Fruit fly (Drosophila melanogaster): ENCODE results near the gene CG7523.

Gene CG7523

DNA sequence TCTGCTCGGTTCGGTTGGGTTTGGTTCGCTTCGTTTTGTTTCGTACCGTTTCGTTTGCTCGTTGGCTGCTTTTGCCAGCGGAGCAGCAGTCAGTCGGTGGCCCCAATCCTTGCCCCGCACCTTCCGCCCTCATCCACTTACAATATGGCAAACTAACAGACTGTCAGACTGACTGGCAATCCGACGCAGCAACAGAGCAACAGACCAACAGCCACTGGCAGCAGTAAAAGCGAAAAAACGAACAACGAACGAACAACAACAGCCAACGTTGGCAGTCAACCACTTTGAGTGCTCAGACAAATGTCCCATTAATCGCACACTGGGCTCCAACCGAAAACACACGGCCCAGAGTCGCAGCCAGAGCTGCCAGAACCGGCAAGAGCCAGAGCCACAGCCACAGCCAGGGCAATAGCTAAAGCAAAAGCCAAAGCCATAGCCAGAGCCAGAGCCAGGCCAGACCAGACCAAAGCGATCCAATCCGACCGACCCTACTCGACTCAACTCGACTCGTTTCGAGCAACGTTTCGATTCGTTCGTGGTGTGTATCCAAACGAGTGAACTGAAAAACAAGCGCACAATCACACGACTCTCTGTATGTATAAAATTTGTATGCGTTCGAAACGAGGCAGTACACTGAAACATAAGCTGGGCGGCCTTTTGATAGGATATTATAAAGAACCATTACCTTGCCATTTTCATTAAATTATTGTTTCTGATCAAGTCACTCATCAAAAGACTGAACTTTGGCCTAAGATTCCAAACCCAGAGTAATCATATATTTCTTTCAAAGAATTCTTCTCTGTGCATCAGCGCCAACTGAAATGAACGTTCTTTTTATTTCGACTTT, 33.2 kb upstream of the CG7523 start (continued):
- peak; percentile 97 for TF ChIP-seq CG5180 (GFP tag; optimal IDR thresholded peaks at IDR 0.05)
- peak; percentile 99 for TF ChIP-seq disco-r (GFP tag; optimal IDR thresholded peaks at IDR 0.05)
- TF ChIP-seq pho (GFP tag; optimal IDR thresholded peaks at IDR 0.05): peak; percentile 99
- no peak for TF ChIP-seq br (optimal IDR thresholded peaks at IDR 0.05)
- peak; percentile 99 for TF ChIP-seq B-H1 (GFP tag; IDR thresholded peaks at IDR 0.05)
- TF ChIP-seq Ptx1 (GFP tag; IDR thresholded peaks at IDR 0.05): peak; percentile 99
- peak; percentile 98 for TF ChIP-seq CG12155 (GFP tag; optimal IDR thresholded peaks at IDR 0.05)
- TF ChIP-seq HmgZ (tag; optimal IDR thresholded peaks at IDR 0.05): peak; percentile 98
- peak; percentile 76 for TF ChIP-seq fd102C (GFP tag; optimal IDR thresholded peaks at IDR 0.05)
- TF ChIP-seq Drgx (GFP tag; IDR thresholded peaks at IDR 0.05): peak; percentile 100
- TF ChIP-seq CG10274 (GFP tag; optimal IDR thresholded peaks at IDR 0.05): peak; percentile 93
- peak; percentile 99 for TF ChIP-seq Fer3 (tag; optimal IDR thresholded peaks at IDR 0.05)
- peak; percentile 99 for TF ChIP-seq CG30431 (GFP tag; optimal IDR thresholded peaks at IDR 0.05)
- peak; percentile 98 for TF ChIP-seq sens-2 (GFP tag; IDR thresholded peaks at IDR 0.05)
- TF ChIP-seq CG1603 (tag; optimal IDR thresholded peaks at IDR 0.05): peak; percentile 98
- peak; percentile 99 for TF ChIP-seq CG2120 (GFP tag; optimal IDR thresholded peaks at IDR 0.05)
- peak; percentile 99 for TF ChIP-seq CG7839 (tag; optimal IDR thresholded peaks at IDR 0.05)
- no peak for TF ChIP-seq pita (GFP tag; optimal IDR thresholded peaks at IDR 0.05)
- no peak for TF ChIP-seq hb (GFP tag; IDR thresholded peaks at IDR 0.05; ENCODE audit: partially characterized antibody)
- no peak for TF ChIP-seq Dll (GFP tag; IDR thresholded peaks at IDR 0.05; ENCODE audit: partially characterized antibody)
- TF ChIP-seq CG13123 (GFP tag; optimal IDR thresholded peaks at IDR 0.05): peak; percentile 98
- peak; percentile 99 for TF ChIP-seq slp2 (GFP tag; optimal IDR thresholded peaks at IDR 0.05)
- peak; percentile 98 for TF ChIP-seq CG16779 (GFP tag; IDR thresholded peaks at IDR 0.05)
- peak; percentile 98 for TF ChIP-seq CG6854 (GFP tag; optimal IDR thresholded peaks at IDR 0.05)
- peak; percentile 97 for TF ChIP-seq CG31224 (GFP tag; IDR thresholded peaks at IDR 0.05)
- TF ChIP-seq pb (GFP tag; optimal IDR thresholded peaks at IDR 0.05): peak; percentile 99
- TF ChIP-seq da (GFP tag; optimal IDR thresholded peaks at IDR 0.05): peak; percentile 99
- peak; percentile 99 for TF ChIP-seq ATbp (GFP tag; optimal IDR thresholded peaks at IDR 0.05)
- TF ChIP-seq ftz-f1 (GFP tag; optimal IDR thresholded peaks at IDR 0.05): peak; percentile 87
- peak; percentile 97 for TF ChIP-seq GATAe (GFP tag; conservative IDR thresholded peaks at IDR 0.05)
- TF ChIP-seq dysf (GFP tag; IDR thresholded peaks at IDR 0.05): peak; percentile 99
- peak; percentile 97 for TF ChIP-seq onecut (GFP tag; IDR thresholded peaks at IDR 0.05)
- TF ChIP-seq ken (GFP tag; IDR thresholded peaks at IDR 0.05): peak; percentile 99
- peak; percentile 98 for TF ChIP-seq al (GFP tag; IDR thresholded peaks at IDR 0.05)
- peak; percentile 97 for TF ChIP-seq p53 (GFP tag; optimal IDR thresholded peaks at IDR 0.05)
- peak; percentile 99 for TF ChIP-seq gce (GFP tag; IDR thresholded peaks at IDR 0.05)
- TF ChIP-seq peb (GFP tag; IDR thresholded peaks at IDR 0.05): peak; percentile 99
- TF ChIP-seq Lim3 (GFP tag; IDR thresholded peaks at IDR 0.05): peak; percentile 98
- peak; percentile 99 for TF ChIP-seq tin (GFP tag; optimal IDR thresholded peaks at IDR 0.05)
- TF ChIP-seq Nf-YC (tag; optimal IDR thresholded peaks at IDR 0.05): peak; percentile 86
- TF ChIP-seq lmd (GFP tag; IDR thresholded peaks at IDR 0.05): peak; percentile 99
- peak; percentile 99 for TF ChIP-seq so (GFP tag; IDR thresholded peaks at IDR 0.05)
- peak in 1 of 2 experiments; percentile 94 for TF ChIP-seq Hr78 (GFP tag; optimal IDR thresholded peaks at IDR 0.05)
- TF ChIP-seq trem (tag; optimal IDR thresholded peaks at IDR 0.05): peak; percentile 96
- TF ChIP-seq CHES-1-like (GFP tag; optimal IDR thresholded peaks at IDR 0.05): peak; percentile 99
- peak; percentile 99 for TF ChIP-seq dati (GFP tag; IDR thresholded peaks at IDR 0.05)
- peak; percentile 99 for TF ChIP-seq CG31441 (GFP tag; IDR thresholded peaks at IDR 0.05)
- TF ChIP-seq abd-A (tag; optimal IDR thresholded peaks at IDR 0.05): peak; percentile 86
- peak; percentile 98 for TF ChIP-seq Sox100B (GFP tag; optimal IDR thresholded peaks at IDR 0.05)
- peak; percentile 96 for TF ChIP-seq Doc2 (GFP tag; IDR thresholded peaks at IDR 0.05)
